Fruit fly (Drosophila melanogaster) whole organism, embryonic: ENCODE measurements around the gene Son.
A peak's percentile ranks its signal among the peaks of the same experiment; 100 is the strongest.

Source experiments
- Asciz ChIP-seq: fragments of 200-800 bp; sonication (Bioruptor generic); optimal IDR thresholded peaks from 2 replicates; lab custom pipeline; 2017; ENCODE audit warnings: missing biosample characterization, mild to moderate bottlenecking, missing genetic modification characterization, missing genetic modification reagents
- Atf6 ChIP-seq: fragments of 200-800 bp; sonication (Bioruptor generic); IDR thresholded peaks from 2 replicates; pipeline ENCODE4 v1.3.6; 2022; ENCODE audit warnings: missing biosample characterization, missing genetic modification characterization
- CG11247 ChIP-seq: fragments of 200-800 bp; sonication (Bioruptor generic); IDR thresholded peaks from 2 replicates; pipeline ENCODE4 v1.3.6; 2022; ENCODE audit warnings: missing biosample characterization, missing genetic modification characterization
- CG12391 ChIP-seq: fragments of 200-800 bp; sonication (Bioruptor generic); optimal IDR thresholded peaks from 3 replicates; lab custom pipeline; 2018; ENCODE audit warnings: missing biosample characterization, mild to moderate bottlenecking, missing genetic modification characterization, moderate library complexity
- CG14710 ChIP-seq: fragments of 200-800 bp; sonication (Bioruptor generic); optimal IDR thresholded peaks from 3 replicates; lab custom pipeline; 2019; ENCODE audit warnings: missing biosample characterization, mild to moderate bottlenecking, missing genetic modification characterization, moderate library complexity
- CG1529 ChIP-seq: fragments of 200-800 bp; sonication (Bioruptor generic); optimal IDR thresholded peaks from 3 replicates; lab custom pipeline; 2018; ENCODE audit warnings: missing biosample characterization, missing genetic modification characterization
- CG1602 ChIP-seq: fragments of 200-800 bp; sonication (Bioruptor generic); optimal IDR thresholded peaks from 3 replicates; lab custom pipeline; 2016; ENCODE audit warnings: missing biosample characterization, missing genetic modification characterization
- CG17612 ChIP-seq: fragments of 200-800 bp; sonication (Bioruptor generic); IDR thresholded peaks from 2 replicates; pipeline ENCODE4 v1.3.6; 2022; ENCODE audit warnings: missing biosample characterization, missing genetic modification characterization
- CG34422 ChIP-seq: fragments of 200-800 bp; sonication (Bioruptor generic); IDR thresholded peaks from 3 replicates; pipeline ENCODE4 v1.3.6; 2022; ENCODE audit warnings: missing biosample characterization, missing genetic modification characterization
- CG3838 ChIP-seq: fragments of 200-800 bp; sonication (Bioruptor generic); optimal IDR thresholded peaks from 3 replicates; lab custom pipeline; 2016; ENCODE audit warnings: missing biosample characterization, missing genetic modification characterization
- CG4360 ChIP-seq: fragments of 200-800 bp; sonication (Bioruptor generic); IDR thresholded peaks from 2 replicates; pipeline ENCODE4 v1.3.6; 2022; ENCODE audit warnings: missing biosample characterization, missing genetic modification characterization
- CG4730 ChIP-seq: fragments of 200-800 bp; sonication (Bioruptor generic); IDR thresholded peaks from 2 replicates; pipeline ENCODE4 v1.3.6; 2022; ENCODE audit warnings: missing biosample characterization, missing genetic modification characterization
- CG6689 ChIP-seq: fragments of 200-800 bp; sonication (Bioruptor generic); IDR thresholded peaks from 2 replicates; pipeline ENCODE4 v1.3.6; 2022; ENCODE audit warnings: missing biosample characterization, missing genetic modification characterization
- CG7372 ChIP-seq: fragments of 200-800 bp; sonication (Bioruptor generic); IDR thresholded peaks from 2 replicates; pipeline ENCODE4 v1.3.6; 2022; ENCODE audit warnings: missing biosample characterization, missing genetic modification characterization
- CG7556 ChIP-seq: fragments of 200-800 bp; sonication (Bioruptor generic); optimal IDR thresholded peaks from 2 replicates; lab custom pipeline; 2017; ENCODE audit warnings: missing biosample characterization, mild to moderate bottlenecking, missing genetic modification characterization
- CG8478 ChIP-seq: fragments of >200 bp; optimal IDR thresholded peaks from 2 replicates; lab custom pipeline; 2018
- Dfd ChIP-seq, 2 experiments: fragments of >200 bp; optimal IDR thresholded peaks; 2 replicates each; lab custom pipeline; 2017; ENCODE audit warnings: missing biosample characterization in 2 of 2, missing genetic modification characterization in 2 of 2
- Dll ChIP-seq: fragments of 200-800 bp; sonication (Bioruptor generic); IDR thresholded peaks from 4 replicates; pipeline ENCODE4 v1.3.6; 2022; ENCODE audit warnings: missing biosample characterization, missing genetic modification characterization; ENCODE audit not compliant: partially characterized antibody
- Doc2 ChIP-seq: fragments of 200-800 bp; sonication (Bioruptor generic); IDR thresholded peaks from 2 replicates; pipeline ENCODE4 v1.3.6; 2022; ENCODE audit warnings: missing biosample characterization, missing genetic modification characterization
- Dp ChIP-seq: fragments of 200-800 bp; sonication (Bioruptor generic); optimal IDR thresholded peaks from 2 replicates; lab custom pipeline; 2018; ENCODE audit warnings: missing biosample characterization, mild to moderate bottlenecking, missing genetic modification characterization, moderate library complexity
- Drgx ChIP-seq: fragments of 200-800 bp; sonication (Bioruptor generic); IDR thresholded peaks from 2 replicates; pipeline ENCODE4 v1.3.6; 2022; ENCODE audit warnings: missing biosample characterization, missing genetic modification characterization
- Gug ChIP-seq: fragments of 200-800 bp; sonication (Bioruptor generic); IDR thresholded peaks from 4 replicates; pipeline ENCODE4 v1.3.6; 2022; ENCODE audit warnings: missing biosample characterization, missing genetic modification characterization
- HLH54F ChIP-seq: fragments of 200-800 bp; sonication (Bioruptor generic); optimal IDR thresholded peaks from 3 replicates; lab custom pipeline; 2016; ENCODE audit warnings: missing biosample characterization, missing genetic modification characterization
- Hmr ChIP-seq: fragments of 200-800 bp; sonication (Bioruptor generic); optimal IDR thresholded peaks from 3 replicates; lab custom pipeline; 2017; ENCODE audit warnings: mild to moderate bottlenecking, missing biosample characterization, missing genetic modification reagents, missing genetic modification characterization
- Hr78 ChIP-seq, 2 experiments: fragments of 200-800 bp in 1 of 2; fragments of >200 bp in 1 of 2; sonication (Bioruptor generic) in 1 of 2; optimal IDR thresholded peaks; 2 replicates each; lab custom pipeline; 2017 to 2019; ENCODE audit warnings: missing biosample characterization in 2 of 2, missing genetic modification characterization in 2 of 2, mild to moderate bottlenecking in 1 of 2, moderate library complexity in 1 of 2
- Med ChIP-seq: fragments of 200-800 bp; sonication (Bioruptor generic); peaks from one replicate; lab custom pipeline; 2016; ENCODE audit warnings: missing biosample characterization, missing genetic modification characterization, mild to moderate bottlenecking, inconsistent platforms, moderate library complexity
- Nf-YC ChIP-seq: fragments of 200-800 bp; optimal IDR thresholded peaks from 3 replicates; lab custom pipeline; 2019; ENCODE audit warnings: missing biosample characterization, mild to moderate bottlenecking, missing genetic modification characterization, moderate library complexity
- Ssrp ChIP-seq: fragments of 200-800 bp; sonication (Bioruptor generic); optimal IDR thresholded peaks from 2 replicates; lab custom pipeline; 2018; ENCODE audit warnings: missing biosample characterization, mild to moderate bottlenecking, missing genetic modification characterization, moderate library complexity
- ase ChIP-seq: fragments of 200-800 bp; sonication (Bioruptor generic); IDR thresholded peaks from 3 replicates; pipeline ENCODE4 v1.3.6; 2022; ENCODE audit warnings: missing biosample characterization, missing genetic modification characterization
- cad ChIP-seq: fragments of >200 bp; optimal IDR thresholded peaks from 2 replicates; lab custom pipeline; 2017; ENCODE audit warnings: missing biosample characterization, missing genetic modification characterization
- cg ChIP-seq: fragments of 200-800 bp; sonication (Bioruptor generic); optimal IDR thresholded peaks from 3 replicates; lab custom pipeline; 2019; ENCODE audit warnings: missing biosample characterization, mild to moderate bottlenecking, missing genetic modification characterization, moderate library complexity
- chm ChIP-seq: fragments of 200-800 bp; sonication (Bioruptor generic); IDR thresholded peaks from 2 replicates; pipeline ENCODE4 v1.3.6; 2022; ENCODE audit warnings: missing biosample characterization, missing genetic modification characterization
- crp ChIP-seq, 2 experiments: fragments of 200-800 bp; sonication (Bioruptor generic); optimal IDR thresholded peaks; 2 replicates in 1 of 2; 3 replicates in 1 of 2; lab custom pipeline; 2017; ENCODE audit warnings: missing biosample characterization in 2 of 2, missing genetic modification characterization in 2 of 2, mild to moderate bottlenecking in 1 of 2, moderate library complexity in 1 of 2
- gcm ChIP-seq: fragments of 200-800 bp; sonication (Bioruptor generic); optimal IDR thresholded peaks from 2 replicates; lab custom pipeline; 2019; ENCODE audit warnings: missing biosample characterization, mild to moderate bottlenecking, missing genetic modification characterization, moderate library complexity
- gcm2 ChIP-seq: fragments of 200-800 bp; sonication (Bioruptor generic); optimal IDR thresholded peaks from 2 replicates; lab custom pipeline; 2016; ENCODE audit warnings: missing biosample characterization, missing genetic modification characterization
- gfzf ChIP-seq: fragments of 200-800 bp; sonication (Bioruptor generic); optimal IDR thresholded peaks from 2 replicates; lab custom pipeline; 2016; ENCODE audit warnings: missing biosample characterization, mild to moderate bottlenecking, missing genetic modification characterization, moderate library complexity
- ham ChIP-seq: fragments of 200-800 bp; sonication (Bioruptor generic); IDR thresholded peaks from 2 replicates; pipeline ENCODE4 v1.3.6; 2022; ENCODE audit warnings: missing biosample characterization, missing genetic modification characterization
- mld ChIP-seq: fragments of 200-800 bp; sonication (Bioruptor generic); IDR thresholded peaks from 3 replicates; pipeline ENCODE4 v1.3.6; 2022; ENCODE audit warnings: missing biosample characterization, missing genetic modification characterization; ENCODE audit not compliant: partially characterized antibody
- phol ChIP-seq: fragments of 200-800 bp; sonication (Bioruptor generic); optimal IDR thresholded peaks from 3 replicates; lab custom pipeline; 2018; ENCODE audit warnings: missing biosample characterization, mild to moderate bottlenecking, missing genetic modification characterization, moderate library complexity
- prd ChIP-seq, 3 experiments: fragments of >200 bp in 2 of 3; fragments of 200-800 bp in 1 of 3; sonication (Bioruptor generic) in 1 of 3; optimal IDR thresholded peaks in 2 of 3; IDR thresholded peaks in 1 of 3; 2 replicates in 2 of 3; 3 replicates in 1 of 3; pipeline versions ENCODE4 v1.3.6 to Lab custom; 2017 to 2022; ENCODE audit warnings: missing biosample characterization in 1 of 3, missing genetic modification characterization in 1 of 3
- ranshi ChIP-seq: fragments of 200-800 bp; sonication (Bioruptor generic); IDR thresholded peaks from 2 replicates; pipeline ENCODE4 v1.3.6; 2022; ENCODE audit warnings: missing biosample characterization, missing genetic modification characterization
- sc ChIP-seq, 3 experiments: fragments of >200 bp in 2 of 3; fragments of 200-800 bp in 1 of 3; sonication (Bioruptor generic) in 1 of 3; optimal IDR thresholded peaks; 2 replicates in 2 of 3; 3 replicates in 1 of 3; lab custom pipeline; 2017; ENCODE audit warnings: mild to moderate bottlenecking in 1 of 3, missing biosample characterization in 1 of 3, missing genetic modification characterization in 1 of 3, missing genetic modification reagents in 1 of 3
- sima ChIP-seq: fragments of 200-800 bp; sonication (Bioruptor generic); optimal IDR thresholded peaks from 2 replicates; lab custom pipeline; 2016; ENCODE audit warnings: missing biosample characterization, missing genetic modification characterization
- sug ChIP-seq: fragments of 200-800 bp; optimal IDR thresholded peaks from 2 replicates; lab custom pipeline; 2019; ENCODE audit warnings: missing biosample characterization, mild to moderate bottlenecking, missing genetic modification characterization, moderate library complexity
- tap ChIP-seq: fragments of 200-800 bp; optimal IDR thresholded peaks from 3 replicates; lab custom pipeline; 2019; ENCODE audit warnings: missing biosample characterization, mild to moderate bottlenecking, missing genetic modification characterization, moderate library complexity
- twi ChIP-seq: fragments of 200-800 bp; optimal IDR thresholded peaks from 2 replicates; lab custom pipeline; 2019; ENCODE audit warnings: missing biosample characterization, mild to moderate bottlenecking, missing genetic modification characterization, moderate library complexity
- zen2 ChIP-seq: fragments of 200-800 bp; sonication (Bioruptor generic); IDR thresholded peaks from 3 replicates; pipeline ENCODE4 v1.3.6; 2022; ENCODE audit warnings: missing biosample characterization, missing genetic modification characterization; ENCODE audit not compliant: partially characterized antibody
- zfh1 ChIP-seq: fragments of 200-800 bp; sonication (Bioruptor generic); IDR thresholded peaks from 3 replicates; pipeline ENCODE4 v1.3.6; 2022; ENCODE audit warnings: missing biosample characterization, missing genetic modification characterization

The Son gene

dm6 chr3R:9546808-9547381 is 30.9 kb upstream of the Son start:
- peak; percentile 55 for TF ChIP-seq CG8478
- no peak for TF ChIP-seq tap (tag; lab: Kevin White, UChicago)
- peak; percentile 64 for TF ChIP-seq gcm
- TF ChIP-seq sima (GFP tag; lab: Kevin White, UChicago): no peak
- TF ChIP-seq CG6689 (GFP tag; lab: Robert Waterston, UW): no peak
- TF ChIP-seq ranshi (GFP tag; lab: Robert Waterston, UW): 0 out of 2 replicates have a peak, but pooled peaks have one; percentile 15
- TF ChIP-seq ase (GFP tag; lab: Robert Waterston, UW): 0 out of 3 replicates have a peak, but pooled peaks have one; percentile 41
- 0 out of 2 replicates have a peak, but pooled peaks have one; percentile 17 for TF ChIP-seq CG7372 (GFP tag; lab: Robert Waterston, UW)
- no peak for TF ChIP-seq prd (optimal IDR thresholded peaks at IDR 0.05; lab: Kevin White, UChicago)
- peak; percentile 39; the same call in 1 of the 3 replicates for TF ChIP-seq prd (GFP tag; IDR thresholded peaks at IDR 0.05; lab: Robert Waterston, UW)
- no peak for TF ChIP-seq gcm2 (GFP tag; lab: Kevin White, UChicago)
- no peak for TF ChIP-seq CG11247 (GFP tag; lab: Robert Waterston, UW)
- no peak for TF ChIP-seq mld (GFP tag; lab: Robert Waterston, UW)
- TF ChIP-seq Dfd (GFP tag; optimal IDR thresholded peaks at IDR 0.05; lab: Kevin White, UChicago): peak in 1 of 2 experiments; percentile 62
- peak; percentile 94 for TF ChIP-seq CG4360 (GFP tag; lab: Robert Waterston, UW)
- peak; percentile 70 for TF ChIP-seq Med (GFP tag; lab: Kevin White, UChicago)
- no peak for TF ChIP-seq Atf6 (GFP tag; lab: Robert Waterston, UW)
- 0 out of 3 replicates have a peak, but pooled peaks have one; percentile 13 for TF ChIP-seq zfh1 (GFP tag; lab: Robert Waterston, UW)
- 0 out of 2 replicates have a peak, but pooled peaks have one; percentile 15 for TF ChIP-seq chm (GFP tag; lab: Robert Waterston, UW)
- 0 out of 2 replicates have a peak, but pooled peaks have one; percentile 33 for TF ChIP-seq CG17612 (GFP tag; lab: Robert Waterston, UW)

DNA sequence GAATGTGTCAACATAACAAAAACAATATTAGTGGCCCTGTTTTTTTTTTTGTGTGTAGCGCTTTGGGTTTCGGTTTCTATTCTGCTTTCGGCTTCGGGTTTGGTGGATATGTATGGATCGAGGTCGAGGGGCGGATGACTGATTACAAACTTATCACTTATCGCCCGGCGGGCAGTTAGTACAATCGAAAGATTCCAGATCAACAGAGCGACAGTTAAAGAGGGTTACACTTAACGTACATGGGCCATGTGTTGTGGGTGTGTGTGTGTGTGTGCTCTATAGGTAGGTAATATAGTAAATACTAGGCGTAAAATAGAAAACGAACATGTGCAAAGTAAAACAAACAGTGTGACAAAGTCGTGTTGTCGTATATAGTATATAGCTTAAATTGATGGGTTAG is 29.1 kb upstream of the Son start:
- TF ChIP-seq Drgx (GFP tag; lab: Robert Waterston, UW) (no peak), cg (GFP tag; lab: Kevin White, UChicago) (peak; percentile 40), crp (GFP tag; optimal IDR thresholded peaks at IDR 0.05; lab: Kevin White, UChicago) (no peak), phol (no peak), Nf-YC (tag; lab: Kevin White, UChicago) (no peak), Dll (GFP tag; lab: Robert Waterston, UW) (no peak), Hmr (GFP tag; lab: Kevin White, UChicago) (no peak), Ssrp (no peak), CG34422 (no peak), Hr78 (GFP tag; optimal IDR thresholded peaks at IDR 0.05; lab: Kevin White, UChicago) (no peak), CG3838 (no peak), sug (tag; lab: Kevin White, UChicago) (peak; percentile 41), cad (no peak), gfzf (GFP tag; lab: Kevin White, UChicago) (no peak), CG7556 (GFP tag; lab: Kevin White, UChicago) (no peak), ham (GFP tag; lab: Robert Waterston, UW) (no peak), sc (optimal IDR thresholded peaks at IDR 0.05; lab: Kevin White, UChicago) (no peak), sc (GFP tag; optimal IDR thresholded peaks at IDR 0.05; lab: Kevin White, UChicago) (no peak), twi (peak; percentile 70), Dp (GFP tag; lab: Kevin White, UChicago) (no peak), tap (tag; lab: Kevin White, UChicago) (no peak), CG14710 (tag; lab: Kevin White, UChicago) (no peak), CG12391 (tag; lab: Kevin White, UChicago) (no peak), CG4730 (GFP tag; lab: Robert Waterston, UW) (no peak), Gug (GFP tag; lab: Robert Waterston, UW) (no peak), CG1602 (GFP tag; lab: Kevin White, UChicago) (no peak), Asciz (no peak), zen2 (GFP tag; lab: Robert Waterston, UW) (no peak), Doc2 (GFP tag; lab: Robert Waterston, UW) (no peak), CG1529 (GFP tag; lab: Kevin White, UChicago) (no peak), HLH54F (GFP tag; lab: Kevin White, UChicago) (no peak)
